Worm (Caenorhabditis elegans): ENCODE results near the gene alh-10.
A peak's percentile ranks its signal among the peaks of the same experiment; 100 is the strongest.

alh-10 gene

ce11 chrX:7175389-7175788 is 31.9 kb upstream of the alh-10 start:
- no peak for TF ChIP-seq nhr-28 (tag; optimal IDR thresholded peaks at IDR 0.05)

ce11 chrX:7170575-7171297 is 27.3 kb upstream of the alh-10 start, which contains the start of gene bar-1:
TSS of gene bar-1 (minus strand) at chrX:7170625.
- TF ChIP-seq sem-2 (GFP tag; optimal IDR thresholded peaks at IDR 0.05) = no peak
- no peak for TF ChIP-seq tbx-8 (GFP tag; optimal IDR thresholded peaks at IDR 0.05)
- TF ChIP-seq hlh-1 (tag; optimal IDR thresholded peaks at IDR 0.05) = no peak
- TF ChIP-seq unc-62 (GFP tag; optimal IDR thresholded peaks at IDR 0.05) = no peak
- no peak for TF ChIP-seq nhr-2 (tag; optimal IDR thresholded peaks at IDR 0.05)
- TF ChIP-seq bed-3 (GFP tag; optimal IDR thresholded peaks at IDR 0.05) = no peak
- no peak for TF ChIP-seq pha-4 (tag; optimal IDR thresholded peaks at IDR 0.05)
- TF ChIP-seq blmp-1 (tag; optimal IDR thresholded peaks at IDR 0.05) = no peak
- TF ChIP-seq M03D4.4 (tag; optimal IDR thresholded peaks at IDR 0.05) = no peak
- no peak for TF ChIP-seq mab-5 (tag; optimal IDR thresholded peaks at IDR 0.05)
- TF ChIP-seq ceh-39 (tag; optimal IDR thresholded peaks at IDR 0.05) = no peak
- TF ChIP-seq lin-13 (tag; optimal IDR thresholded peaks at IDR 0.05) = no peak
- no peak for TF ChIP-seq sptf-1 (tag; optimal IDR thresholded peaks at IDR 0.05)
- TF ChIP-seq mls-2 (tag; optimal IDR thresholded peaks at IDR 0.05) = no peak
- no peak for TF ChIP-seq elt-3 (tag; optimal IDR thresholded peaks at IDR 0.05)
- TF ChIP-seq ztf-11 (tag; optimal IDR thresholded peaks at IDR 0.05) = no peak

ce11 chrX:7162764-7163163 is 19.3 kb upstream of the alh-10 start:
- no peak for TF ChIP-seq sem-2 (GFP tag; optimal IDR thresholded peaks at IDR 0.05)
- TF ChIP-seq nhr-76 (tag; optimal IDR thresholded peaks at IDR 0.05) = no peak
- TF ChIP-seq lin-32 (GFP tag; optimal IDR thresholded peaks at IDR 0.05) = peak; percentile 82
- no peak for TF ChIP-seq ham-2 (GFP tag; optimal IDR thresholded peaks at IDR 0.05)
- TF ChIP-seq unc-39 (tag; optimal IDR thresholded peaks at IDR 0.05) = no peak
- TF ChIP-seq unc-120 (tag; optimal IDR thresholded peaks at IDR 0.05; ENCODE audit: poor library complexity, severe bottlenecking) = no peak
- TF ChIP-seq mls-2 (tag; optimal IDR thresholded peaks at IDR 0.05) = no peak
- no peak for TF ChIP-seq snpc-4 (tag; optimal IDR thresholded peaks at IDR 0.05)
- TF ChIP-seq unc-62 (GFP tag; optimal IDR thresholded peaks at IDR 0.05) = peak; percentile 40
- peak; percentile 99 for TF ChIP-seq hlh-1 (tag; optimal IDR thresholded peaks at IDR 0.05)
- TF ChIP-seq mep-1 (tag; optimal IDR thresholded peaks at IDR 0.05) = no peak
- no peak for TF ChIP-seq tbx-8 (GFP tag; optimal IDR thresholded peaks at IDR 0.05)
- TF ChIP-seq nhr-28 (tag; optimal IDR thresholded peaks at IDR 0.05) = no peak
- no peak for TF ChIP-seq sptf-1 (tag; optimal IDR thresholded peaks at IDR 0.05)
- no peak for TF ChIP-seq nhr-12 (tag; optimal IDR thresholded peaks at IDR 0.05)
- no peak for TF ChIP-seq nhr-237 (tag; optimal IDR thresholded peaks at IDR 0.05)

- TF ChIP-seq blmp-1 (tag; optimal IDR thresholded peaks at IDR 0.05) (no peak), ces-1 (GFP tag; optimal IDR thresholded peaks at IDR 0.05) (no peak), ztf-11 (tag; optimal IDR thresholded peaks at IDR 0.05) (no peak), elt-1 (tag; optimal IDR thresholded peaks at IDR 0.05; ENCODE audit: borderline replicate concordance, insufficient read depth) (no peak), snpc-4 (tag; optimal IDR thresholded peaks at IDR 0.05) (no peak), ceh-39 (tag; optimal IDR thresholded peaks at IDR 0.05) (no peak), lin-32 (GFP tag; optimal IDR thresholded peaks at IDR 0.05) (no peak), sem-2 (GFP tag; optimal IDR thresholded peaks at IDR 0.05) (no peak), mab-5 (tag; optimal IDR thresholded peaks at IDR 0.05) (no peak), elt-3 (tag; optimal IDR thresholded peaks at IDR 0.05) (no peak), nhr-76 (tag; optimal IDR thresholded peaks at IDR 0.05) (no peak), unc-39 (tag; optimal IDR thresholded peaks at IDR 0.05) (no peak)
Measured at ce11 chrX:7158736-7159135, 15.3 kb upstream of the alh-10 start, which contains the start of gene pgp-10. TSS of gene pgp-10 (plus strand) at chrX:7159036.

ce11 chrX:7157483-7157882 is 14.0 kb upstream of the alh-10 start:
- no peak for TF ChIP-seq nhr-2 (tag; optimal IDR thresholded peaks at IDR 0.05)
- TF ChIP-seq bed-3 (GFP tag; optimal IDR thresholded peaks at IDR 0.05) = no peak
- TF ChIP-seq elt-1 (tag; optimal IDR thresholded peaks at IDR 0.05; ENCODE audit: borderline replicate concordance, insufficient read depth) = no peak
- no peak for TF ChIP-seq nhr-76 (tag; optimal IDR thresholded peaks at IDR 0.05)
- TF ChIP-seq sptf-1 (tag; optimal IDR thresholded peaks at IDR 0.05) = no peak
- TF ChIP-seq hlh-1 (tag; optimal IDR thresholded peaks at IDR 0.05) = no peak
- no peak for TF ChIP-seq tbx-8 (GFP tag; optimal IDR thresholded peaks at IDR 0.05)
- TF ChIP-seq mep-1 (tag; optimal IDR thresholded peaks at IDR 0.05) = no peak
- no peak for TF ChIP-seq mls-2 (tag; optimal IDR thresholded peaks at IDR 0.05)
- no peak for TF ChIP-seq nhr-12 (tag; optimal IDR thresholded peaks at IDR 0.05)
- TF ChIP-seq cnd-1 (tag; optimal IDR thresholded peaks at IDR 0.05) = no peak
- TF ChIP-seq ztf-11 (tag; optimal IDR thresholded peaks at IDR 0.05) = no peak
- TF ChIP-seq M03D4.4 (tag; optimal IDR thresholded peaks at IDR 0.05) = no peak
- no peak for TF ChIP-seq unc-39 (tag; optimal IDR thresholded peaks at IDR 0.05)
- TF ChIP-seq unc-120 (tag; optimal IDR thresholded peaks at IDR 0.05; ENCODE audit: poor library complexity, severe bottlenecking) = no peak
- no peak for TF ChIP-seq elt-3 (tag; optimal IDR thresholded peaks at IDR 0.05)
- no peak for TF ChIP-seq blmp-1 (tag; optimal IDR thresholded peaks at IDR 0.05)
- TF ChIP-seq lsy-2 (tag; optimal IDR thresholded peaks at IDR 0.05) = no peak
- TF ChIP-seq mab-5 (tag; optimal IDR thresholded peaks at IDR 0.05) = no peak
- no peak for TF ChIP-seq sem-2 (GFP tag; optimal IDR thresholded peaks at IDR 0.05)
